Fruit fly (Drosophila melanogaster) whole organism, embryonic: Measurements from ENCODE around the gene CG12290.

ENCODE experiments used
- Antp ChIP-seq: fragments of 200-800 bp; sonication (Bioruptor generic); optimal IDR thresholded peaks from 3 replicates; lab custom pipeline; 2016; ENCODE audit warnings: missing biosample characterization, missing genetic modification characterization
- Bdp1 ChIP-seq: fragments of 200-800 bp; sonication (Bioruptor generic); optimal IDR thresholded peaks from 3 replicates; lab custom pipeline; 2016; ENCODE audit warnings: missing biosample characterization, missing genetic modification characterization
- Blimp-1 ChIP-seq: fragments of 200-800 bp; sonication (Bioruptor generic); optimal IDR thresholded peaks from 3 replicates; lab custom pipeline; 2018; ENCODE audit warnings: missing biosample characterization, missing genetic modification characterization, mild to moderate bottlenecking, moderate library complexity, missing genetic modification reagents
- CG10209 ChIP-seq: fragments of 200-800 bp; sonication (Bioruptor generic); optimal IDR thresholded peaks from 3 replicates; lab custom pipeline; 2017; ENCODE audit warnings: missing biosample characterization, mild to moderate bottlenecking, missing genetic modification characterization, missing genetic modification reagents
- CG10267 ChIP-seq: fragments of 200-800 bp; sonication (Bioruptor generic); optimal IDR thresholded peaks from 2 replicates; lab custom pipeline; 2018; ENCODE audit warnings: missing biosample characterization, mild to moderate bottlenecking, missing genetic modification characterization, moderate library complexity
- CG11504 ChIP-seq: fragments of 200-800 bp; sonication (Bioruptor generic); optimal IDR thresholded peaks from 3 replicates; lab custom pipeline; 2019; ENCODE audit warnings: missing biosample characterization, mild to moderate bottlenecking, missing genetic modification characterization, moderate library complexity
- CG12769 ChIP-seq: fragments of 200-800 bp; sonication (Bioruptor generic); optimal IDR thresholded peaks from 2 replicates; lab custom pipeline; 2019; ENCODE audit warnings: missing biosample characterization, mild to moderate bottlenecking, missing genetic modification characterization, moderate library complexity
- CG13424 ChIP-seq: fragments of 200-800 bp; sonication (Bioruptor generic); optimal IDR thresholded peaks from 2 replicates; lab custom pipeline; 2019; ENCODE audit warnings: missing biosample characterization, mild to moderate bottlenecking, missing genetic modification characterization, moderate library complexity
- CG15269 ChIP-seq: fragments of 200-800 bp; sonication (Bioruptor generic); optimal IDR thresholded peaks from 2 replicates; lab custom pipeline; 2018; ENCODE audit warnings: missing biosample characterization, mild to moderate bottlenecking, missing genetic modification characterization, moderate library complexity
- CG15514 ChIP-seq: fragments of 200-800 bp; sonication (Bioruptor generic); optimal IDR thresholded peaks from 3 replicates; lab custom pipeline; 2017; ENCODE audit warnings: missing biosample characterization, missing genetic modification characterization, mild to moderate bottlenecking, moderate library complexity, missing genetic modification reagents
- CG17361 ChIP-seq: fragments of 200-800 bp; sonication (Bioruptor generic); IDR thresholded peaks from 3 replicates; pipeline ENCODE4 v1.3.6; 2022; ENCODE audit warnings: missing biosample characterization, missing genetic modification characterization
- CG18262 ChIP-seq: fragments of 200-800 bp; optimal IDR thresholded peaks from 3 replicates; lab custom pipeline; 2019; ENCODE audit warnings: missing biosample characterization, mild to moderate bottlenecking, missing genetic modification characterization, moderate library complexity
- CG18476 ChIP-seq: fragments of 200-800 bp; sonication (Bioruptor generic); optimal IDR thresholded peaks from 2 replicates; lab custom pipeline; 2016; ENCODE audit warnings: missing biosample characterization, mild to moderate bottlenecking, missing genetic modification characterization
- CG2120 ChIP-seq: fragments of 200-800 bp; sonication (Bioruptor generic); optimal IDR thresholded peaks from 3 replicates; lab custom pipeline; 2016; ENCODE audit warnings: missing biosample characterization, missing genetic modification characterization
- CG2712 ChIP-seq: fragments of 200-800 bp; optimal IDR thresholded peaks from 3 replicates; lab custom pipeline; 2019; ENCODE audit warnings: missing biosample characterization, mild to moderate bottlenecking, missing genetic modification characterization, moderate library complexity
- CG31224 ChIP-seq: fragments of 200-800 bp; sonication (Bioruptor generic); IDR thresholded peaks from 2 replicates; pipeline ENCODE4 v1.3.6; 2022; ENCODE audit warnings: missing biosample characterization, missing genetic modification characterization
- CG31365 ChIP-seq: fragments of 200-800 bp; sonication (Bioruptor generic); optimal IDR thresholded peaks from 2 replicates; lab custom pipeline; 2018; ENCODE audit warnings: missing biosample characterization, mild to moderate bottlenecking, missing genetic modification characterization
- CG3726 ChIP-seq: fragments of 200-800 bp; sonication (Bioruptor generic); IDR thresholded peaks from 3 replicates; pipeline ENCODE4, ENCODE4 v1.3.6; 2022; ENCODE audit warnings: missing biosample characterization, missing genetic modification characterization
- CG4854 ChIP-seq: fragments of 200-800 bp; sonication (Bioruptor generic); optimal IDR thresholded peaks from 2 replicates; lab custom pipeline; 2016; ENCODE audit warnings: missing biosample characterization, missing genetic modification characterization, inconsistent platforms
- CG5180 ChIP-seq: fragments of 200-800 bp; sonication (Bioruptor generic); optimal IDR thresholded peaks from 3 replicates; lab custom pipeline; 2017; ENCODE audit warnings: missing biosample characterization, missing genetic modification characterization, mild to moderate bottlenecking, moderate library complexity, missing genetic modification reagents
- CG7786 ChIP-seq: fragments of 200-800 bp; sonication (Bioruptor generic); optimal IDR thresholded peaks from 2 replicates; lab custom pipeline; 2016; ENCODE audit warnings: missing biosample characterization, missing genetic modification characterization
- CG7839 ChIP-seq: fragments of 200-800 bp; sonication (Bioruptor generic); optimal IDR thresholded peaks from 3 replicates; lab custom pipeline; 2018; ENCODE audit warnings: missing biosample characterization, mild to moderate bottlenecking, missing genetic modification characterization, moderate library complexity
- CG8290 ChIP-seq, 3 experiments: fragments of 200-800 bp; sonication (Bioruptor generic); optimal IDR thresholded peaks; 2 replicates each; lab custom pipeline; 2016 to 2019; ENCODE audit warnings: missing biosample characterization in 3 of 3, missing genetic modification characterization in 3 of 3, mild to moderate bottlenecking in 2 of 3, moderate library complexity in 1 of 3
- CTCF ChIP-seq: fragments of 200-800 bp; sonication (Bioruptor generic); optimal IDR thresholded peaks from 2 replicates; lab custom pipeline; 2017; ENCODE audit warnings: missing biosample characterization, mild to moderate bottlenecking, missing genetic modification characterization, moderate library complexity
- Dip3 ChIP-seq: fragments of 200-800 bp; sonication (Bioruptor generic); optimal IDR thresholded peaks from 3 replicates; lab custom pipeline; 2016; ENCODE audit warnings: missing biosample characterization, missing genetic modification characterization
- Eip74EF ChIP-seq, 2 experiments: fragments of 200-800 bp in 1 of 2; fragments of >200 bp in 1 of 2; sonication (Bioruptor generic) in 1 of 2; optimal IDR thresholded peaks; 2 replicates each; lab custom pipeline; 2017 to 2019; ENCODE audit warnings: missing biosample characterization in 2 of 2, missing genetic modification characterization in 2 of 2, mild to moderate bottlenecking in 1 of 2, moderate library complexity in 1 of 2
- HmgD ChIP-seq: fragments of 200-800 bp; sonication (Bioruptor generic); optimal IDR thresholded peaks from 3 replicates; lab custom pipeline; 2016; ENCODE audit warnings: missing biosample characterization, missing genetic modification characterization
- Hsf ChIP-seq: fragments of 200-800 bp; sonication (Bioruptor generic); optimal IDR thresholded peaks from 3 replicates; lab custom pipeline; 2016; ENCODE audit warnings: missing biosample characterization, missing genetic modification characterization
- Nf-YA ChIP-seq: fragments of 200-800 bp; sonication (Bioruptor generic); IDR thresholded peaks from 2 replicates; pipeline ENCODE4 v1.3.6; 2022; ENCODE audit warnings: missing biosample characterization, missing genetic modification characterization
- Pdp1 ChIP-seq, 2 experiments: fragments of 200-800 bp; sonication (Bioruptor generic); optimal IDR thresholded peaks; 3 replicates each; lab custom pipeline; 2016; ENCODE audit warnings: missing biosample characterization in 2 of 2, missing genetic modification characterization in 2 of 2, mild to moderate bottlenecking in 1 of 2, moderate library complexity in 1 of 2
- Rfx ChIP-seq: fragments of 200-800 bp; sonication (Bioruptor generic); IDR thresholded peaks from 2 replicates; pipeline ENCODE4 v1.3.6; 2022; ENCODE audit warnings: missing biosample characterization, missing genetic modification characterization
- Side ChIP-seq: fragments of 200-800 bp; sonication (Bioruptor generic); optimal IDR thresholded peaks from 2 replicates; lab custom pipeline; 2016; ENCODE audit warnings: missing biosample characterization, missing genetic modification characterization
- Sox102F ChIP-seq: fragments of 200-800 bp; sonication (Bioruptor generic); optimal IDR thresholded peaks from 2 replicates; lab custom pipeline; 2018; ENCODE audit warnings: missing biosample characterization, mild to moderate bottlenecking, missing genetic modification characterization, moderate library complexity
- cwo ChIP-seq: fragments of 200-800 bp; sonication (Bioruptor generic); optimal IDR thresholded peaks from 3 replicates; lab custom pipeline; 2017; ENCODE audit warnings: missing biosample characterization, missing genetic modification characterization, mild to moderate bottlenecking, moderate library complexity, missing genetic modification reagents
- dimm ChIP-seq: fragments of 200-800 bp; sonication (Bioruptor generic); IDR thresholded peaks from 2 replicates; pipeline ENCODE4 v1.3.6; 2022; ENCODE audit warnings: missing biosample characterization, missing genetic modification characterization
- en ChIP-seq: fragments of 200-800 bp; sonication (Bioruptor generic); optimal IDR thresholded peaks from 2 replicates; lab custom pipeline; 2016; ENCODE audit warnings: missing biosample characterization, missing genetic modification characterization
- ham ChIP-seq: fragments of 200-800 bp; sonication (Bioruptor generic); IDR thresholded peaks from 2 replicates; pipeline ENCODE4 v1.3.6; 2022; ENCODE audit warnings: missing biosample characterization, missing genetic modification characterization
- lab ChIP-seq: fragments of 200-800 bp; sonication (Bioruptor generic); optimal IDR thresholded peaks from 3 replicates; lab custom pipeline; 2017; ENCODE audit warnings: missing biosample characterization, missing genetic modification characterization, mild to moderate bottlenecking, moderate library complexity, missing genetic modification reagents
- lilli ChIP-seq: fragments of 200-800 bp; sonication (Bioruptor generic); optimal IDR thresholded peaks from 3 replicates; lab custom pipeline; 2016; ENCODE audit warnings: missing biosample characterization, missing genetic modification characterization
- lmd ChIP-seq: fragments of 200-800 bp; sonication (Bioruptor generic); IDR thresholded peaks from 2 replicates; pipeline ENCODE4 v1.3.6; 2022; ENCODE audit warnings: missing biosample characterization, missing genetic modification characterization
- mam ChIP-seq: fragments of 200-800 bp; sonication (Bioruptor generic); optimal IDR thresholded peaks from 3 replicates; lab custom pipeline; 2016; ENCODE audit warnings: missing biosample characterization, missing genetic modification characterization
- scrt ChIP-seq: fragments of 200-800 bp; sonication (Bioruptor generic); optimal IDR thresholded peaks from 2 replicates; lab custom pipeline; 2018; ENCODE audit warnings: missing biosample characterization, mild to moderate bottlenecking, missing genetic modification characterization, moderate library complexity
- seq ChIP-seq: fragments of 200-800 bp; sonication (Bioruptor generic); IDR thresholded peaks from 2 replicates; pipeline ENCODE4 v1.3.6; 2022; ENCODE audit warnings: missing biosample characterization, missing genetic modification characterization
- sisA ChIP-seq: fragments of 200-800 bp; sonication (Bioruptor generic); IDR thresholded peaks from 2 replicates; pipeline ENCODE4 v1.3.6; 2022; ENCODE audit warnings: missing biosample characterization, missing genetic modification characterization
- stc ChIP-seq: fragments of 200-800 bp; sonication (Bioruptor generic); IDR thresholded peaks from 2 replicates; pipeline ENCODE4 v1.3.6; 2022; ENCODE audit warnings: missing biosample characterization, missing genetic modification characterization
- sug ChIP-seq: fragments of 200-800 bp; optimal IDR thresholded peaks from 2 replicates; lab custom pipeline; 2019; ENCODE audit warnings: missing biosample characterization, mild to moderate bottlenecking, missing genetic modification characterization, moderate library complexity
- tap ChIP-seq: fragments of 200-800 bp; optimal IDR thresholded peaks from 3 replicates; lab custom pipeline; 2019; ENCODE audit warnings: missing biosample characterization, mild to moderate bottlenecking, missing genetic modification characterization, moderate library complexity
- wor ChIP-seq: fragments of 200-800 bp; sonication (Bioruptor generic); IDR thresholded peaks from 2 replicates; pipeline ENCODE4 v1.3.6; 2022; ENCODE audit warnings: missing biosample characterization, missing genetic modification characterization

The CG12290 gene

dm6 chr3R:26235034-26235433 lies 5.0 kb downstream of the CG12290 start (continued):
- no peak for TF ChIP-seq CG5180 (GFP tag; lab: Kevin White, UChicago)
- peak; percentile 66 for TF ChIP-seq CG12769 (tag; lab: Kevin White, UChicago)
- TF ChIP-seq CG15514 (GFP tag; lab: Kevin White, UChicago): peak; percentile 23
- TF ChIP-seq Antp (GFP tag; lab: Kevin White, UChicago): peak; percentile 32
- TF ChIP-seq CG4854 (GFP tag; lab: Kevin White, UChicago): peak; percentile 9
- peak; percentile 41 for TF ChIP-seq CG10209
- no peak for TF ChIP-seq wor (GFP tag; lab: Robert Waterston, UW)
- peak; percentile 47; the same call in 1 of the 2 replicates for TF ChIP-seq lmd (GFP tag; lab: Robert Waterston, UW)
- TF ChIP-seq CG13424: peak; percentile 35
- TF ChIP-seq Bdp1 (GFP tag; lab: Kevin White, UChicago): no peak
- peak; percentile 56 for TF ChIP-seq CG11504
- peak; percentile 41 for TF ChIP-seq lilli (GFP tag; lab: Kevin White, UChicago)
- TF ChIP-seq ham (GFP tag; lab: Robert Waterston, UW): no peak
- no peak for TF ChIP-seq seq (GFP tag; lab: Robert Waterston, UW)
- TF ChIP-seq Blimp-1 (GFP tag; lab: Kevin White, UChicago): peak; percentile 54
- no peak for TF ChIP-seq HmgD
- no peak for TF ChIP-seq scrt (GFP tag; lab: Kevin White, UChicago)
- 0 out of 2 replicates have a peak, but pooled peaks have one; percentile 39 for TF ChIP-seq sisA
- TF ChIP-seq stc (GFP tag; lab: Robert Waterston, UW): 0 out of 2 replicates have a peak, but pooled peaks have one; percentile 26
- peak; percentile 66 for TF ChIP-seq Rfx (GFP tag; lab: Robert Waterston, UW)
- TF ChIP-seq CG15269 (tag; lab: Kevin White, UChicago): peak; percentile 31
- no peak for TF ChIP-seq CG18476 (GFP tag; lab: Kevin White, UChicago)
- TF ChIP-seq Eip74EF (GFP tag; optimal IDR thresholded peaks at IDR 0.05; lab: Kevin White, UChicago): peak in 1 of 2 experiments; percentile 57
- TF ChIP-seq CG31365 (tag; lab: Kevin White, UChicago): no peak
- TF ChIP-seq CG10267 (tag; lab: Kevin White, UChicago): peak; percentile 21
- no peak for TF ChIP-seq CG3726
- peak; percentile 17 for TF ChIP-seq CG7786 (GFP tag; lab: Kevin White, UChicago)
- TF ChIP-seq sug: no peak
- TF ChIP-seq Hsf (GFP tag; lab: Kevin White, UChicago): peak; percentile 49
- peak; percentile 43 for TF ChIP-seq tap (tag; lab: Kevin White, UChicago)
- peak; percentile 54 for TF ChIP-seq CG7839 (tag; lab: Kevin White, UChicago)
- no peak for TF ChIP-seq CG8290 (GFP tag; optimal IDR thresholded peaks at IDR 0.05; lab: Kevin White, UChicago)
- TF ChIP-seq CG8290 (tag; optimal IDR thresholded peaks at IDR 0.05; lab: Kevin White, UChicago): peak in 1 of 2 experiments; percentile 42
- TF ChIP-seq CG18262: peak; percentile 34
- no peak for TF ChIP-seq CG31224 (GFP tag; lab: Robert Waterston, UW)
- TF ChIP-seq CG2712 (tag; lab: Kevin White, UChicago): peak; percentile 47
- no peak for TF ChIP-seq en (GFP tag; lab: Kevin White, UChicago)
- no peak for TF ChIP-seq dimm (GFP tag; lab: Robert Waterston, UW)
- TF ChIP-seq Dip3: peak; percentile 22
- peak; percentile 4 to 28 for TF ChIP-seq Pdp1 (GFP tag; optimal IDR thresholded peaks at IDR 0.05; lab: Kevin White, UChicago)
- TF ChIP-seq Nf-YA (GFP tag; lab: Robert Waterston, UW): 0 out of 2 replicates have a peak, but pooled peaks have one; percentile 30
- peak; percentile 64 for TF ChIP-seq CG2120 (GFP tag; lab: Kevin White, UChicago)
- no peak for TF ChIP-seq CTCF
- peak; percentile 73 for TF ChIP-seq Sox102F (GFP tag; lab: Kevin White, UChicago)
- TF ChIP-seq mam (GFP tag; lab: Kevin White, UChicago): peak; percentile 54
- peak; percentile 8 for TF ChIP-seq Side (GFP tag; lab: Kevin White, UChicago)
- TF ChIP-seq lab (GFP tag; lab: Kevin White, UChicago): peak; percentile 43
- 0 out of 3 replicates have a peak, but pooled peaks have one; percentile 31 for TF ChIP-seq CG17361 (GFP tag; lab: Robert Waterston, UW)
- TF ChIP-seq cwo (GFP tag; lab: Kevin White, UChicago): peak; percentile 50
- TF ChIP-seq, all 482 proteins: peak for 147
